Worm (Caenorhabditis elegans) whole organism, young adult: ENCODE results near the gene F41E6.1.

Experiments
- B0035.1 ChIP-seq: sonication (generic microtip); optimal IDR thresholded peaks from 2 replicates; lab custom pipeline; 2016; ENCODE audit warnings: missing genetic modification characterization, mild to moderate bottlenecking, missing compliant biosample characterization, missing genotype, missing genetic modification reagents
- F22D6.2 ChIP-seq: sonication (generic microtip); optimal IDR thresholded peaks from 2 replicates; lab custom pipeline; 2016; ENCODE audit warnings: mild to moderate bottlenecking, missing genetic modification characterization, missing compliant biosample characterization
- F33H1.4 ChIP-seq: fragments of 200-800 bp; sonication (Bioruptor generic); IDR thresholded peaks from 2 replicates; pipeline ENCODE4 v1.3.6; 2022; ENCODE audit warnings: missing genetic modification reagents, missing genetic modification characterization, missing compliant biosample characterization
- F37B4.10 ChIP-seq: fragments of 200-800 bp; sonication (Bioruptor generic); IDR thresholded peaks from 2 replicates; pipeline ENCODE4 v1.3.6; 2022; ENCODE audit warnings: missing genetic modification characterization, missing compliant biosample characterization
- F49E8.2 ChIP-seq: sonication (generic microtip); optimal IDR thresholded peaks from 3 replicates; lab custom pipeline; 2017; ENCODE audit warnings: missing genetic modification characterization, mild to moderate bottlenecking, missing compliant biosample characterization, antibody characterized with exemption, moderate library complexity; ENCODE audit not compliant: insufficient read depth
- K11D2.4 ChIP-seq: fragments of 200-800 bp; sonication (Bioruptor generic); IDR thresholded peaks from 2 replicates; pipeline ENCODE4 v1.3.6; 2022; ENCODE audit warnings: missing genetic modification reagents, missing genetic modification characterization, missing compliant biosample characterization
- Y53F4B.3 ChIP-seq: fragments of 200-800 bp; sonication (Bioruptor generic); IDR thresholded peaks from 2 replicates; pipeline ENCODE4 v1.3.6; 2022; ENCODE audit warnings: missing genetic modification reagents, missing genetic modification characterization, missing compliant biosample characterization
- ZK185.1 ChIP-seq: sonication (generic microtip); optimal IDR thresholded peaks from 2 replicates; lab custom pipeline; 2016; ENCODE audit warnings: mild to moderate bottlenecking, missing genetic modification characterization, missing compliant biosample characterization; ENCODE audit not compliant: poor library complexity, severe bottlenecking
- aptf-2 ChIP-seq: fragments of 200-800 bp; sonication (Bioruptor generic); conservative IDR thresholded peaks from 2 replicates; pipeline ENCODE4 v1.3.6; 2022; ENCODE audit warnings: missing genetic modification reagents, missing genetic modification characterization, missing compliant biosample characterization
- bed-2 ChIP-seq: fragments of 200-800 bp; sonication (Bioruptor generic); IDR thresholded peaks from 2 replicates; pipeline ENCODE4 v1.3.6; 2022; ENCODE audit warnings: missing genetic modification reagents, missing genetic modification characterization, missing compliant biosample characterization
- efl-1 ChIP-seq: fragments of 150-350 bp; optimal IDR thresholded peaks from 2 replicates; lab custom pipeline; 2014; ENCODE audit warnings: missing biosample characterization, missing genetic modification reagents, missing genetic modification characterization
- hlh-12 ChIP-seq: sonication (generic microtip); optimal IDR thresholded peaks from 2 replicates; lab custom pipeline; 2016; ENCODE audit warnings: missing genetic modification characterization, missing compliant biosample characterization
- hrde-1 ChIP-seq: sonication (generic microtip); optimal IDR thresholded peaks from 2 replicates; lab custom pipeline; 2016; ENCODE audit warnings: missing genetic modification characterization, mild to moderate bottlenecking, missing compliant biosample characterization, moderate library complexity, missing genotype, missing genetic modification reagents, borderline replicate concordance
- lag-1 ChIP-seq: fragments of 200-800 bp; sonication (Bioruptor generic); IDR thresholded peaks from 2 replicates; pipeline ENCODE4 v1.3.6; 2022; ENCODE audit warnings: missing genetic modification reagents, missing genetic modification characterization, missing compliant biosample characterization
- lin-35 ChIP-seq, 3 experiments: fragments of 150-350 bp in 2 of 3; sonication (generic microtip) in 1 of 3; optimal IDR thresholded peaks; 2 replicates each; lab custom pipeline; 2014 to 2018; ENCODE audit warnings: missing biosample characterization in 3 of 3, missing genetic modification characterization in 3 of 3, missing genetic modification reagents in 3 of 3
- lin-54 ChIP-seq: fragments of 200-800 bp; sonication (Bioruptor generic); optimal IDR thresholded peaks from 2 replicates; lab custom pipeline; 2018; ENCODE audit warnings: mild to moderate bottlenecking, missing genetic modification characterization, missing compliant biosample characterization
- mel-28 ChIP-seq: sonication (generic microtip); optimal IDR thresholded peaks from 2 replicates; lab custom pipeline; 2016; ENCODE audit warnings: borderline replicate concordance, mild to moderate bottlenecking, missing genetic modification characterization, missing compliant biosample characterization
- mes-4 ChIP-seq: sonication (generic microtip); optimal IDR thresholded peaks from 2 replicates; lab custom pipeline; 2016; ENCODE audit warnings: missing genotype, missing genetic modification characterization, missing compliant biosample characterization
- nfya-2 ChIP-seq: fragments of 200-800 bp; sonication (Bioruptor generic); IDR thresholded peaks from 2 replicates; pipeline ENCODE4 v1.3.6; 2022; ENCODE audit warnings: missing genetic modification reagents, missing genetic modification characterization, missing compliant biosample characterization
- nhr-179 ChIP-seq: sonication (generic microtip); optimal IDR thresholded peaks from 2 replicates; lab custom pipeline; 2016; ENCODE audit warnings: mild to moderate bottlenecking, missing genetic modification characterization, missing compliant biosample characterization
- sdz-38 ChIP-seq: sonication (generic microtip); optimal IDR thresholded peaks from 2 replicates; lab custom pipeline; 2016; ENCODE audit warnings: missing genotype, missing genetic modification characterization, missing compliant biosample characterization
- snpc-4 ChIP-seq, 5 experiments: fragments of 150-350 bp in 1 of 5; sonication (generic microtip) in 4 of 5; optimal IDR thresholded peaks; 2 replicates each; lab custom pipeline; 2014 to 2018; ENCODE audit warnings: missing genetic modification characterization in 5 of 5, missing biosample characterization in 3 of 5, antibody characterized with exemption in 2 of 5, mild to moderate bottlenecking in 2 of 5, missing compliant biosample characterization in 2 of 5, missing genotype in 2 of 5, moderate library complexity in 2 of 5, missing genetic modification reagents in 1 of 5
- tbp1 ChIP-seq: fragments of 200-800 bp; sonication (Bioruptor generic); optimal IDR thresholded peaks from 2 replicates; lab custom pipeline; 2018; ENCODE audit warnings: mild to moderate bottlenecking, missing genetic modification characterization, missing compliant biosample characterization
- tbx-9 ChIP-seq: sonication (generic microtip); optimal IDR thresholded peaks from 2 replicates; lab custom pipeline; 2016; ENCODE audit warnings: borderline replicate concordance, missing genetic modification characterization, inconsistent platforms, missing compliant biosample characterization
- unc-62 ChIP-seq: fragments of 150-350 bp; optimal IDR thresholded peaks from 2 replicates; lab custom pipeline; 2014; ENCODE audit warnings: missing biosample characterization, missing genetic modification reagents, missing genetic modification characterization
- ztf-26 ChIP-seq: sonication (generic microtip); optimal IDR thresholded peaks from 2 replicates; lab custom pipeline; 2017; ENCODE audit warnings: missing genetic modification characterization, missing compliant biosample characterization

The F41E6.1 gene

ce11 chrV:8668224-8668623, 45.8 kb downstream of the F41E6.1 start:
- TF ChIP-seq K11D2.4 (no peak), mes-4 (tag; lab: Kevin White, UChicago) (no peak), F49E8.2 (tag; lab: Kevin White, UChicago) (no peak), lin-35 (GFP tag; optimal IDR thresholded peaks at IDR 0.05; lab: Kevin White, UChicago) (no peak), F37B4.10 (GFP tag; lab: Robert Waterston, UW) (no peak), ZK185.1 (tag; lab: Kevin White, UChicago) (no peak)
- TF ChIP-seq, all 124 proteins: peak for 0

ce11 chrV:8670759-8671158, 48.3 kb downstream of the F41E6.1 start:
- no peak for TF ChIP-seq ztf-26
- no peak for TF ChIP-seq efl-1 (GFP tag; lab: Kevin White, UChicago)
- TF ChIP-seq B0035.1: no peak
- no peak for TF ChIP-seq Y53F4B.3 (GFP tag; lab: Robert Waterston, UW)
- no peak for TF ChIP-seq snpc-4 (GFP tag; optimal IDR thresholded peaks at IDR 0.05; lab: Kevin White, UChicago)
- TF ChIP-seq snpc-4 (tag; optimal IDR thresholded peaks at IDR 0.05; lab: Kevin White, UChicago): no peak
- no peak for TF ChIP-seq F33H1.4 (GFP tag; lab: Robert Waterston, UW)
- no peak for TF ChIP-seq hrde-1 (tag; lab: Kevin White, UChicago)
- no peak for TF ChIP-seq ZK185.1 (tag; lab: Kevin White, UChicago)
- TF ChIP-seq unc-62 (GFP tag; lab: Kevin White, UChicago): no peak
- no peak for TF ChIP-seq aptf-2 (GFP tag; lab: Robert Waterston, UW)
- TF ChIP-seq tbp1: no peak
- no peak for TF ChIP-seq tbx-9 (tag; lab: Kevin White, UChicago)
- no peak for TF ChIP-seq nhr-179

- no peak for TF ChIP-seq nfya-2
- TF ChIP-seq hlh-12 (tag; lab: Kevin White, UChicago): no peak
- no peak for TF ChIP-seq F37B4.10 (GFP tag; lab: Robert Waterston, UW)
- no peak for TF ChIP-seq B0035.1
- no peak for TF ChIP-seq lin-54 (GFP tag; lab: Kevin White, UChicago)
- no peak for TF ChIP-seq bed-2 (GFP tag; lab: Robert Waterston, UW)
- no peak for TF ChIP-seq ZK185.1 (tag; lab: Kevin White, UChicago)
- TF ChIP-seq F22D6.2 (tag; lab: Kevin White, UChicago): no peak
- no peak for TF ChIP-seq lag-1 (GFP tag; lab: Robert Waterston, UW)
- no peak for TF ChIP-seq mel-28 (tag; lab: Kevin White, UChicago)
- TF ChIP-seq sdz-38: no peak
- TF ChIP-seq, all 124 proteins: peak for 0
Measured at ce11 chrV:8671568-8672123, 49.2 kb downstream of the F41E6.1 start.
